Fruit fly (Drosophila melanogaster): ENCODE measurements around the gene CG1105.

The CG1105 gene

dm6 chr3R:7086377-7087200 is 19.7 kb upstream of the CG1105 start, which contains the start of gene alphaTub84B (continued):
- TF ChIP-seq gce (GFP tag; IDR thresholded peaks at IDR 0.05) (peak; percentile 59; the same call in 1 of the 3 replicates), Dll (GFP tag; IDR thresholded peaks at IDR 0.05; ENCODE audit: partially characterized antibody) (no peak), CG15696 (tag; optimal IDR thresholded peaks at IDR 0.05) (peak; percentile 12), pros (GFP tag; optimal IDR thresholded peaks at IDR 0.05) (peak; percentile 33), bowl (GFP tag; IDR thresholded peaks at IDR 0.05) (peak; percentile 74; the same call in 1 of the 2 replicates), h (optimal IDR thresholded peaks at IDR 0.05) (no peak), ems (GFP tag; optimal IDR thresholded peaks at IDR 0.05) (peak; percentile 55), mam (GFP tag; optimal IDR thresholded peaks at IDR 0.05) (peak; percentile 53), sens (GFP tag) (peak; percentile 96), hkb (optimal IDR thresholded peaks at IDR 0.05) (peak; percentile 52), hkb (GFP tag; IDR thresholded peaks at IDR 0.05) (peak; percentile 82), sna (GFP tag; IDR thresholded peaks at IDR 0.05; ENCODE audit: partially characterized antibody) (no peak), Ssrp (tag; optimal IDR thresholded peaks at IDR 0.05) (peak; percentile 24), Usf (GFP tag; optimal IDR thresholded peaks at IDR 0.05) (no peak), Meics (GFP tag; optimal IDR thresholded peaks at IDR 0.05) (peak; percentile 55), tap (tag; optimal IDR thresholded peaks at IDR 0.05) (peak; percentile 39), grau (tag; optimal IDR thresholded peaks at IDR 0.05) (peak; percentile 45), CG6791 (GFP tag; IDR thresholded peaks at IDR 0.05; ENCODE audit: partially characterized antibody) (peak; percentile 66), kah (GFP tag; optimal IDR thresholded peaks at IDR 0.05) (peak; percentile 34), grn (GFP tag; optimal IDR thresholded peaks at IDR 0.05) (peak; percentile 62), fru (optimal IDR thresholded peaks at IDR 0.05) (no peak), br (optimal IDR thresholded peaks at IDR 0.05) (no peak), CG16813 (GFP tag; IDR thresholded peaks at IDR 0.05; ENCODE audit: partially characterized antibody) (peak; percentile 36; the same call in 1 of the 3 replicates), hbn (GFP tag; IDR thresholded peaks at IDR 0.05; ENCODE audit: partially characterized antibody) (no peak), E2f1 (GFP tag; IDR thresholded peaks at IDR 0.05) (peak; percentile 38; the same call in 1 of the 2 replicates), Blimp-1 (GFP tag; optimal IDR thresholded peaks at IDR 0.05) (peak; percentile 48), pzg (GFP tag; optimal IDR thresholded peaks at IDR 0.05) (peak; percentile 98), CG6654 (GFP tag; optimal IDR thresholded peaks at IDR 0.05) (no peak), CG17912 (GFP tag; optimal IDR thresholded peaks at IDR 0.05) (peak; percentile 84), insv (GFP tag; optimal IDR thresholded peaks at IDR 0.05) (peak in 1 of 2 experiments; percentile 44), CG16863 (GFP tag; optimal IDR thresholded peaks at IDR 0.05) (peak; percentile 73), dati (GFP tag; IDR thresholded peaks at IDR 0.05) (peak; percentile 49), Bteb2 (GFP tag; optimal IDR thresholded peaks at IDR 0.05) (peak; percentile 22), gcm (GFP tag; optimal IDR thresholded peaks at IDR 0.05) (peak; percentile 52), twi (tag; optimal IDR thresholded peaks at IDR 0.05) (no peak), CG14860 (GFP tag; IDR thresholded peaks at IDR 0.05; ENCODE audit: partially characterized antibody) (peak; percentile 29; the same call in 1 of the 3 replicates), NC2α (GFP tag; optimal IDR thresholded peaks at IDR 0.05) (peak; percentile 87), Max (GFP tag; optimal IDR thresholded peaks at IDR 0.05) (peak; percentile 45), so (GFP tag; IDR thresholded peaks at IDR 0.05) (peak; percentile 71; the same call in 2 of the 3 replicates), chinmo (GFP tag; IDR thresholded peaks at IDR 0.05; ENCODE audit: partially characterized antibody) (peak; percentile 80; the same call in 2 of the 4 replicates), CG8290 (GFP tag; optimal IDR thresholded peaks at IDR 0.05) (peak; percentile 46), CG8290 (tag; optimal IDR thresholded peaks at IDR 0.05) (peak; percentile 59 to 93), CrebB (tag; optimal IDR thresholded peaks at IDR 0.05) (peak; percentile 81), Ada2b (GFP tag; IDR thresholded peaks at IDR 0.05) (no peak), en (GFP tag; optimal IDR thresholded peaks at IDR 0.05) (peak; percentile 29), CG12659 (GFP tag; optimal IDR thresholded peaks at IDR 0.05) (peak; percentile 89), z (GFP tag; IDR thresholded peaks at IDR 0.05) (no peak), CG16779 (GFP tag; IDR thresholded peaks at IDR 0.05) (peak; percentile 66), CG9215 (GFP tag; IDR thresholded peaks at IDR 0.05) (peak; percentile 32; the same call in 1 of the 2 replicates), H15 (GFP tag; IDR thresholded peaks at IDR 0.05) (no peak)
